Fruit fly (Drosophila melanogaster) whole organism, embryonic: ENCODE data around the gene fw.

Experiments
- CG11456 ChIP-seq: fragments of 200-800 bp; sonication (Bioruptor generic); IDR thresholded peaks from 3 replicates; pipeline ENCODE4 v1.3.6; 2022; ENCODE audit warnings: missing biosample characterization, missing genetic modification characterization
- CG12391 ChIP-seq: fragments of 200-800 bp; sonication (Bioruptor generic); optimal IDR thresholded peaks from 3 replicates; lab custom pipeline; 2018; ENCODE audit warnings: missing biosample characterization, mild to moderate bottlenecking, missing genetic modification characterization, moderate library complexity
- CG12659 ChIP-seq: fragments of 200-800 bp; sonication (Bioruptor generic); optimal IDR thresholded peaks from 3 replicates; lab custom pipeline; 2017; ENCODE audit warnings: mild to moderate bottlenecking, missing biosample characterization, missing genetic modification reagents, missing genetic modification characterization
- CG12744 ChIP-seq: fragments of 200-800 bp; sonication (Bioruptor generic); optimal IDR thresholded peaks from 2 replicates; lab custom pipeline; 2016; ENCODE audit warnings: missing biosample characterization, missing genetic modification characterization
- CG12942 ChIP-seq: fragments of 200-800 bp; sonication (Bioruptor generic); optimal IDR thresholded peaks from 3 replicates; lab custom pipeline; 2016; ENCODE audit warnings: missing biosample characterization, missing genetic modification characterization
- CG13775 ChIP-seq: fragments of 200-800 bp; sonication (Bioruptor generic); optimal IDR thresholded peaks from 3 replicates; lab custom pipeline; 2017; ENCODE audit warnings: missing biosample characterization, mild to moderate bottlenecking, missing genetic modification characterization
- CG14441 ChIP-seq: fragments of 200-800 bp; sonication (Bioruptor generic); IDR thresholded peaks from 2 replicates; pipeline ENCODE4 v1.3.6; 2022; ENCODE audit warnings: missing biosample characterization, missing genetic modification characterization
- CG1602 ChIP-seq: fragments of 200-800 bp; sonication (Bioruptor generic); optimal IDR thresholded peaks from 3 replicates; lab custom pipeline; 2016; ENCODE audit warnings: missing biosample characterization, missing genetic modification characterization
- CG1647 ChIP-seq: fragments of 200-800 bp; sonication (Bioruptor generic); optimal IDR thresholded peaks from 3 replicates; lab custom pipeline; 2016; ENCODE audit warnings: missing biosample characterization, missing genetic modification characterization
- CG16779 ChIP-seq: fragments of 200-800 bp; sonication (Bioruptor generic); IDR thresholded peaks from 2 replicates; pipeline ENCODE4 v1.3.6; 2022; ENCODE audit warnings: missing biosample characterization, missing genetic modification characterization
- CG17385 ChIP-seq: fragments of 200-800 bp; sonication (Bioruptor generic); optimal IDR thresholded peaks from 3 replicates; lab custom pipeline; 2018; ENCODE audit warnings: missing biosample characterization, mild to moderate bottlenecking, missing genetic modification characterization
- CG1832 ChIP-seq: fragments of 200-800 bp; sonication (Bioruptor generic); optimal IDR thresholded peaks from 2 replicates; lab custom pipeline; 2017; ENCODE audit warnings: missing biosample characterization, mild to moderate bottlenecking, missing genetic modification characterization, inconsistent platforms
- CG2678 ChIP-seq: fragments of 200-800 bp; sonication (Bioruptor generic); optimal IDR thresholded peaks from 3 replicates; lab custom pipeline; 2019; ENCODE audit warnings: missing biosample characterization, mild to moderate bottlenecking, missing genetic modification characterization, moderate library complexity
- CG34422 ChIP-seq: fragments of 200-800 bp; sonication (Bioruptor generic); IDR thresholded peaks from 3 replicates; pipeline ENCODE4 v1.3.6; 2022; ENCODE audit warnings: missing biosample characterization, missing genetic modification characterization
- CG3726 ChIP-seq: fragments of 200-800 bp; sonication (Bioruptor generic); IDR thresholded peaks from 3 replicates; pipeline ENCODE4, ENCODE4 v1.3.6; 2022; ENCODE audit warnings: missing biosample characterization, missing genetic modification characterization
- CG6175 ChIP-seq: fragments of 200-800 bp; sonication (Bioruptor generic); IDR thresholded peaks from 3 replicates; pipeline ENCODE4 v1.3.6; 2022; ENCODE audit warnings: missing biosample characterization, missing genetic modification characterization
- CG9817 ChIP-seq: fragments of 200-800 bp; sonication (Bioruptor generic); optimal IDR thresholded peaks from 2 replicates; lab custom pipeline; 2018; ENCODE audit warnings: missing biosample characterization, mild to moderate bottlenecking, missing genetic modification characterization, moderate library complexity
- CHES-1-like ChIP-seq: fragments of 200-800 bp; sonication (Bioruptor generic); optimal IDR thresholded peaks from 2 replicates; lab custom pipeline; 2016; ENCODE audit warnings: missing biosample characterization, missing genetic modification characterization
- CoRest ChIP-seq: fragments of 200-800 bp; sonication (Bioruptor generic); optimal IDR thresholded peaks from 3 replicates; lab custom pipeline; 2018; ENCODE audit warnings: missing biosample characterization, mild to moderate bottlenecking, missing genetic modification characterization, moderate library complexity
- D19A ChIP-seq: fragments of 200-800 bp; optimal IDR thresholded peaks from 3 replicates; lab custom pipeline; 2019; ENCODE audit warnings: missing biosample characterization, mild to moderate bottlenecking, missing genetic modification characterization, moderate library complexity
- Deaf1 ChIP-seq: fragments of 200-800 bp; optimal IDR thresholded peaks from 3 replicates; lab custom pipeline; 2019; ENCODE audit warnings: missing biosample characterization, mild to moderate bottlenecking, missing genetic modification characterization, moderate library complexity
- Fer2 ChIP-seq: fragments of 200-800 bp; sonication (Bioruptor generic); optimal IDR thresholded peaks from 2 replicates; lab custom pipeline; 2018; ENCODE audit warnings: missing biosample characterization, mild to moderate bottlenecking, missing genetic modification characterization, moderate library complexity
- H2.0 ChIP-seq: fragments of 200-800 bp; sonication (Bioruptor generic); IDR thresholded peaks from 2 replicates; pipeline ENCODE4 v1.3.6; 2022; ENCODE audit warnings: missing biosample characterization, missing genetic modification characterization
- HHEX ChIP-seq: fragments of 200-800 bp; sonication (Bioruptor generic); optimal IDR thresholded peaks from 3 replicates; lab custom pipeline; 2017; ENCODE audit warnings: missing biosample characterization, mild to moderate bottlenecking, missing genetic modification characterization, missing genetic modification reagents
- Hr78 ChIP-seq, 2 experiments: fragments of 200-800 bp in 1 of 2; fragments of >200 bp in 1 of 2; sonication (Bioruptor generic) in 1 of 2; optimal IDR thresholded peaks; 2 replicates each; lab custom pipeline; 2017 to 2019; ENCODE audit warnings: missing biosample characterization in 2 of 2, missing genetic modification characterization in 2 of 2, mild to moderate bottlenecking in 1 of 2, moderate library complexity in 1 of 2
- Kr ChIP-seq: fragments of 200-800 bp; sonication (Bioruptor generic); optimal IDR thresholded peaks from 2 replicates; lab custom pipeline; 2017; ENCODE audit warnings: missing biosample characterization, mild to moderate bottlenecking, missing genetic modification characterization
- NC2β ChIP-seq: fragments of 200-800 bp; sonication (Bioruptor generic); optimal IDR thresholded peaks from 2 replicates; lab custom pipeline; 2016; ENCODE audit warnings: missing biosample characterization, missing genetic modification characterization
- Nf-YC ChIP-seq: fragments of 200-800 bp; optimal IDR thresholded peaks from 3 replicates; lab custom pipeline; 2019; ENCODE audit warnings: missing biosample characterization, mild to moderate bottlenecking, missing genetic modification characterization, moderate library complexity
- Side ChIP-seq: fragments of 200-800 bp; sonication (Bioruptor generic); optimal IDR thresholded peaks from 2 replicates; lab custom pipeline; 2016; ENCODE audit warnings: missing biosample characterization, missing genetic modification characterization
- ato ChIP-seq: fragments of 200-800 bp; sonication (Bioruptor generic); IDR thresholded peaks from 2 replicates; pipeline ENCODE4 v1.3.6; 2022; ENCODE audit warnings: missing biosample characterization, missing genetic modification characterization; ENCODE audit not compliant: partially characterized antibody
- az2 ChIP-seq: fragments of 200-800 bp; sonication (Bioruptor generic); optimal IDR thresholded peaks from 3 replicates; lab custom pipeline; 2016; ENCODE audit warnings: missing biosample characterization, missing genetic modification characterization
- chm ChIP-seq: fragments of 200-800 bp; sonication (Bioruptor generic); IDR thresholded peaks from 2 replicates; pipeline ENCODE4 v1.3.6; 2022; ENCODE audit warnings: missing biosample characterization, missing genetic modification characterization
- croc ChIP-seq: fragments of 200-800 bp; sonication (Bioruptor generic); conservative IDR thresholded peaks from 3 replicates; pipeline ENCODE4 v1.3.6; 2022; ENCODE audit warnings: missing biosample characterization, missing genetic modification characterization
- crol ChIP-seq: fragments of 200-800 bp; sonication (Bioruptor generic); IDR thresholded peaks from 2 replicates; pipeline ENCODE4 v1.3.6; 2022; ENCODE audit warnings: missing biosample characterization, missing genetic modification characterization
- da ChIP-seq: fragments of 200-800 bp; sonication (Bioruptor generic); optimal IDR thresholded peaks from 2 replicates; lab custom pipeline; 2016; ENCODE audit warnings: missing biosample characterization, missing genetic modification characterization
- dmrt99B ChIP-seq: fragments of 200-800 bp; sonication (Bioruptor generic); optimal IDR thresholded peaks from 2 replicates; lab custom pipeline; 2018; ENCODE audit warnings: missing biosample characterization, mild to moderate bottlenecking, missing genetic modification characterization, moderate library complexity
- fd3F ChIP-seq: fragments of 200-800 bp; sonication (Bioruptor generic); optimal IDR thresholded peaks from 2 replicates; lab custom pipeline; 2018; ENCODE audit warnings: missing biosample characterization, mild to moderate bottlenecking, missing genetic modification characterization, moderate library complexity
- fd64A ChIP-seq: fragments of 200-800 bp; sonication (Bioruptor generic); optimal IDR thresholded peaks from 3 replicates; lab custom pipeline; 2018; ENCODE audit warnings: missing biosample characterization, mild to moderate bottlenecking, missing genetic modification characterization
- gfzf ChIP-seq: fragments of 200-800 bp; sonication (Bioruptor generic); optimal IDR thresholded peaks from 2 replicates; lab custom pipeline; 2016; ENCODE audit warnings: missing biosample characterization, mild to moderate bottlenecking, missing genetic modification characterization, moderate library complexity
- ham ChIP-seq: fragments of 200-800 bp; sonication (Bioruptor generic); IDR thresholded peaks from 2 replicates; pipeline ENCODE4 v1.3.6; 2022; ENCODE audit warnings: missing biosample characterization, missing genetic modification characterization
- jing ChIP-seq: fragments of 200-800 bp; sonication (Bioruptor generic); optimal IDR thresholded peaks from 2 replicates; lab custom pipeline; 2018; ENCODE audit warnings: missing biosample characterization, mild to moderate bottlenecking, missing genetic modification characterization
- org-1 ChIP-seq: fragments of 200-800 bp; sonication (Bioruptor generic); optimal IDR thresholded peaks from 2 replicates; lab custom pipeline; 2017; ENCODE audit warnings: missing biosample characterization, missing genetic modification characterization
- prd ChIP-seq, 3 experiments: fragments of >200 bp in 2 of 3; fragments of 200-800 bp in 1 of 3; sonication (Bioruptor generic) in 1 of 3; optimal IDR thresholded peaks in 2 of 3; IDR thresholded peaks in 1 of 3; 2 replicates in 2 of 3; 3 replicates in 1 of 3; pipeline versions ENCODE4 v1.3.6 to Lab custom; 2017 to 2022; ENCODE audit warnings: missing biosample characterization in 1 of 3, missing genetic modification characterization in 1 of 3
- sd ChIP-seq: fragments of 200-800 bp; sonication (Bioruptor generic); optimal IDR thresholded peaks from 3 replicates; lab custom pipeline; 2018; ENCODE audit warnings: missing biosample characterization, mild to moderate bottlenecking, missing genetic modification characterization, moderate library complexity
- sim ChIP-seq: fragments of 200-800 bp; sonication (Bioruptor generic); IDR thresholded peaks from 2 replicates; pipeline ENCODE4 v1.3.6; 2022; ENCODE audit warnings: missing biosample characterization, missing genetic modification characterization
- sisA ChIP-seq: fragments of 200-800 bp; sonication (Bioruptor generic); IDR thresholded peaks from 2 replicates; pipeline ENCODE4 v1.3.6; 2022; ENCODE audit warnings: missing biosample characterization, missing genetic modification characterization
- sqz ChIP-seq: fragments of 200-800 bp; sonication (Bioruptor generic); optimal IDR thresholded peaks from 3 replicates; lab custom pipeline; 2018; ENCODE audit warnings: missing biosample characterization, mild to moderate bottlenecking, missing genetic modification characterization
- sr ChIP-seq: fragments of 200-800 bp; sonication (Bioruptor generic); IDR thresholded peaks from 3 replicates; pipeline ENCODE4 v1.3.6; 2022; ENCODE audit warnings: missing biosample characterization, missing genetic modification characterization
- unpg ChIP-seq: fragments of 200-800 bp; sonication (Bioruptor generic); optimal IDR thresholded peaks from 3 replicates; lab custom pipeline; 2018; ENCODE audit warnings: missing biosample characterization, mild to moderate bottlenecking, missing genetic modification characterization, moderate library complexity

fw gene

DNA sequence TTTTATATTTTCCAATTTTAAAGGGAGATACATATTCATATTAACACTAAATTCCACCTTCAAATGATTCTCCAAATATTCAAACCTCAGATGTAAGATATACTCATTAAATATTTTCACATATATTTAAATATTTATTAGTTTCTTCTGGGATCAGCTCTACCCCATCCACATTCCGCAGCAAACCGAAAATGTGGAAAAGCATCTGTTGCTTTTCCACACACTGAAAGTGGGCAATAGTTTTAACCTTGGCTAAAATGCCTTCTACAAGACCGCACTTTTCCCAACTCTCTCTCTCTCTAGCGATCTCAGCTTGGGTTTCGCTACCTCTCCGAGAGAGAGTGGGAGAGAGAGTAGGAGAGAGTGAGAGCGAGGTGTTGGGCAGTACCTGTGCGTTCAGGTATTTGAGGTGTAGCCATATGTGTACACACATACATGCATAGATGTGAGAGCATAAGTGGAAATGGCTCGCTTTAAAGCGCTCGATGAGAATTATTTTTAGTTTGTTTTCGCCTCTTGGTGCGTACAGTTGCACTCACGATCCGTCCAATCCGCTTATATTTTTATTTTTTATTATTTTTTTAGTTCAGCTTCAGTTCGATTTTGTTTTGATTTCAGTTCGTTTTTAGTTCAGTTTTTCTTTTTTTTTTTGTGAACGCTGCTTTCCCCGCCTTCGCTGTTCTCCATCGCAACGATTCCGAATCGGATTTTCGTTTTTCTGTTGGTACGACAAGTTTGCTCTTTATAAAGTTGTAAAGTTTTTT, 3.1 kb upstream of the fw start, which contains the start of gene CG1806 (continued):
- TF ChIP-seq CG12744: no peak
- TF ChIP-seq D19A (tag; lab: Kevin White, UChicago): no peak
- TF ChIP-seq CG16779 (GFP tag; lab: Robert Waterston, UW): no peak
- 0 out of 3 replicates have a peak, but pooled peaks have one; percentile 20 for TF ChIP-seq CG34422 (GFP tag; lab: Robert Waterston, UW)
- TF ChIP-seq jing (GFP tag; lab: Kevin White, UChicago): no peak
- no peak for TF ChIP-seq CG6175
- TF ChIP-seq CoRest (tag; lab: Kevin White, UChicago): no peak
- peak; percentile 68 for TF ChIP-seq sqz (GFP tag; lab: Kevin White, UChicago)
- no peak for TF ChIP-seq fd64A
- TF ChIP-seq gfzf (GFP tag; lab: Kevin White, UChicago): no peak
- no peak for TF ChIP-seq sisA (GFP tag; lab: Robert Waterston, UW)
- no peak for TF ChIP-seq crol (GFP tag; lab: Robert Waterston, UW)
- no peak for TF ChIP-seq CG12391 (tag; lab: Kevin White, UChicago)
- TF ChIP-seq ham: no peak
- no peak for TF ChIP-seq CG11456 (GFP tag; lab: Robert Waterston, UW)
- TF ChIP-seq prd (optimal IDR thresholded peaks at IDR 0.05; lab: Kevin White, UChicago): no peak
- no peak for TF ChIP-seq prd (GFP tag; IDR thresholded peaks at IDR 0.05; lab: Robert Waterston, UW)
- no peak for TF ChIP-seq NC2β (GFP tag; lab: Kevin White, UChicago)
- peak; percentile 35 for TF ChIP-seq CG17385 (GFP tag; lab: Kevin White, UChicago)
- no peak for TF ChIP-seq unpg (GFP tag; lab: Kevin White, UChicago)
- TF ChIP-seq HHEX (GFP tag; lab: Kevin White, UChicago): no peak
- TF ChIP-seq sd (tag; lab: Kevin White, UChicago): peak; percentile 92
- no peak for TF ChIP-seq CG12942 (GFP tag; lab: Kevin White, UChicago)
- no peak for TF ChIP-seq Hr78 (GFP tag; optimal IDR thresholded peaks at IDR 0.05; lab: Kevin White, UChicago)
- TF ChIP-seq CG3726: no peak
- TF ChIP-seq CG12659 (GFP tag; lab: Kevin White, UChicago): no peak
- no peak for TF ChIP-seq sr (GFP tag; lab: Robert Waterston, UW)
- no peak for TF ChIP-seq az2 (GFP tag; lab: Kevin White, UChicago)
- TF ChIP-seq da (GFP tag; lab: Kevin White, UChicago): no peak
- TF ChIP-seq chm (GFP tag; lab: Robert Waterston, UW): peak; percentile 18; the same call in 1 of the 2 replicates
- TF ChIP-seq CHES-1-like (GFP tag; lab: Kevin White, UChicago): no peak
- TF ChIP-seq CG9817 (tag; lab: Kevin White, UChicago): no peak
- no peak for TF ChIP-seq Kr (GFP tag; lab: Kevin White, UChicago)
- TF ChIP-seq Side (GFP tag; lab: Kevin White, UChicago): no peak
- TF ChIP-seq org-1: no peak
- TF ChIP-seq ato (GFP tag; lab: Robert Waterston, UW): no peak
- no peak for TF ChIP-seq CG1832 (GFP tag; lab: Kevin White, UChicago)
- no peak for TF ChIP-seq croc
- TF ChIP-seq sim: no peak
- no peak for TF ChIP-seq Nf-YC (tag; lab: Kevin White, UChicago)
- no peak for TF ChIP-seq CG14441 (GFP tag; lab: Robert Waterston, UW)
- no peak for TF ChIP-seq Fer2
- TF ChIP-seq H2.0 (GFP tag; lab: Robert Waterston, UW): no peak
- no peak for TF ChIP-seq dmrt99B (tag; lab: Kevin White, UChicago)
- no peak for TF ChIP-seq CG13775 (GFP tag; lab: Kevin White, UChicago)
- TF ChIP-seq CG1647 (GFP tag; lab: Kevin White, UChicago): no peak
- no peak for TF ChIP-seq fd3F (GFP tag; lab: Kevin White, UChicago)
- peak; percentile 6 for TF ChIP-seq CG2678
- TF ChIP-seq Deaf1 (tag; lab: Kevin White, UChicago): peak; percentile 26
- TF ChIP-seq CG1602 (GFP tag; lab: Kevin White, UChicago): no peak
